Worm (Caenorhabditis elegans): ENCODE data around the gene tbx-34.
A peak's percentile ranks its signal among the peaks of the same experiment; 100 is the strongest.

The tbx-34 gene

ce11 chrIII:11221583-11222191, 3.6 kb upstream of the tbx-34 start:
- no peak for TF ChIP-seq D2030.7 (GFP tag; IDR thresholded peaks at IDR 0.05)
- TF ChIP-seq egl-18 (GFP tag; IDR thresholded peaks at IDR 0.05): no peak
- TF ChIP-seq F57C9.4 (tag; optimal IDR thresholded peaks at IDR 0.05): no peak
- no peak for TF ChIP-seq tbp1 (GFP tag; optimal IDR thresholded peaks at IDR 0.05)
- TF ChIP-seq B0261.1 (tag; optimal IDR thresholded peaks at IDR 0.05): no peak
- no peak for TF ChIP-seq xnd-1 (tag; optimal IDR thresholded peaks at IDR 0.05)
- no peak for TF ChIP-seq die-1 (tag; optimal IDR thresholded peaks at IDR 0.05)
- no peak for TF ChIP-seq ets-4 (GFP tag; optimal IDR thresholded peaks at IDR 0.05)
- TF ChIP-seq lin-35 (GFP tag; optimal IDR thresholded peaks at IDR 0.05): no peak
- no peak for TF ChIP-seq zfh-2 (GFP tag; conservative IDR thresholded peaks at IDR 0.05)
- no peak for TF ChIP-seq cebp-2 (GFP tag; IDR thresholded peaks at IDR 0.05)
- no peak for TF ChIP-seq ztf-26 (tag; optimal IDR thresholded peaks at IDR 0.05)
- TF ChIP-seq ztf-28 (GFP tag; IDR thresholded peaks at IDR 0.05): no peak
- TF ChIP-seq attf-3 (GFP tag; conservative IDR thresholded peaks at IDR 0.05): no peak
- TF ChIP-seq Y53F4B.3 (GFP tag; IDR thresholded peaks at IDR 0.05): no peak

ce11 chrIII:11208371-11208770, 9.7 kb downstream of the tbx-34 start:
- TF ChIP-seq hmg-1.2 (GFP tag; IDR thresholded peaks at IDR 0.05) (peak; percentile 60), F57A8.1 (GFP tag; optimal IDR thresholded peaks at IDR 0.05) (no peak), madf-8 (GFP tag; conservative IDR thresholded peaks at IDR 0.05) (no peak)

- no peak for TF ChIP-seq ets-4 (GFP tag; optimal IDR thresholded peaks at IDR 0.05)
- TF ChIP-seq ZK185.1 (tag; optimal IDR thresholded peaks at IDR 0.05; ENCODE audit: poor library complexity, severe bottlenecking): no peak
- no peak for TF ChIP-seq F22D6.2 (tag; optimal IDR thresholded peaks at IDR 0.05)
Observed at ce11 chrIII:11207825-11208224, 10.2 kb downstream of the tbx-34 start.

ce11 chrIII:11206875-11207274, 11.2 kb downstream of the tbx-34 start:
- 0 out of 2 replicates have a peak, but pooled peaks have one; percentile 23 for TF ChIP-seq zfh-2 (GFP tag; conservative IDR thresholded peaks at IDR 0.05)
- TF ChIP-seq B0019.2 (GFP tag; conservative IDR thresholded peaks at IDR 0.05): no peak

- TF ChIP-seq akir-1 (GFP tag; optimal IDR thresholded peaks at IDR 0.05) (no peak), unc-130 (GFP tag; optimal IDR thresholded peaks at IDR 0.05) (no peak), egrh-3 (GFP tag; IDR thresholded peaks at IDR 0.05) (peak; percentile 98), ztf-18 (tag; optimal IDR thresholded peaks at IDR 0.05) (no peak), efl-1 (GFP tag; optimal IDR thresholded peaks at IDR 0.05) (no peak), mcd-1 (GFP tag; IDR thresholded peaks at IDR 0.05) (peak; percentile 54), pha-4 (tag; optimal IDR thresholded peaks at IDR 0.05) (no peak), K12H6.12 (tag; optimal IDR thresholded peaks at IDR 0.05) (peak; percentile 55), Y53G8AR.9 (GFP tag; conservative IDR thresholded peaks at IDR 0.05) (no peak), attf-5 (GFP tag; optimal IDR thresholded peaks at IDR 0.05) (peak; percentile 54), T26A5.8 (tag; optimal IDR thresholded peaks at IDR 0.05) (no peak), nhr-120 (GFP tag; IDR thresholded peaks at IDR 0.05) (no peak), pbrm-1 (GFP tag; IDR thresholded peaks at IDR 0.05) (peak; percentile 27; the same call in 1 of the 2 replicates), hmg-20 (GFP tag; IDR thresholded peaks at IDR 0.05) (no peak), K11D2.4 (GFP tag; IDR thresholded peaks at IDR 0.05) (0 out of 2 replicates have a peak, but pooled peaks have one; percentile 34), lin-35 (GFP tag; optimal IDR thresholded peaks at IDR 0.05) (peak in 1 of 3 experiments; percentile 33), ekl-4 (GFP tag; IDR thresholded peaks at IDR 0.05) (no peak), zfh-2 (GFP tag; conservative IDR thresholded peaks at IDR 0.05) (peak; percentile 97), tlf-1 (GFP tag; optimal IDR thresholded peaks at IDR 0.05) (no peak), madf-10 (tag; optimal IDR thresholded peaks at IDR 0.05) (peak; percentile 91), cebp-1 (GFP tag; IDR thresholded peaks at IDR 0.05) (no peak), cebp-1 (tag; optimal IDR thresholded peaks at IDR 0.05) (peak; percentile 52)
Observed at ce11 chrIII:11202992-11203391, 15.1 kb downstream of the tbx-34 start.
